Worm (Caenorhabditis elegans) whole organism, L3 larva: ENCODE data around the gene cap-1.

Experiments used
- ZK546.5 ChIP-seq: sonication (generic microtip); optimal IDR thresholded peaks from 2 replicates; lab custom pipeline; 2017; ENCODE audit warnings: missing biosample characterization, missing genetic modification characterization
- elt-1 ChIP-seq: fragments of 150-350 bp; optimal IDR thresholded peaks from 2 replicates; lab custom pipeline; 2014; ENCODE audit warnings: missing biosample characterization, missing genetic modification characterization
- eor-1 ChIP-seq, 2 experiments: fragments of 150-350 bp; optimal IDR thresholded peaks; 2 replicates each; lab custom pipeline; 2014 to 2018; ENCODE audit warnings: missing biosample characterization in 2 of 2, missing genetic modification characterization in 2 of 2
- fos-1 ChIP-seq: fragments of 150-350 bp; optimal IDR thresholded peaks from 2 replicates; lab custom pipeline; 2014; ENCODE audit warnings: missing biosample characterization, missing genetic modification characterization
- lin-15B ChIP-seq: fragments of 150-350 bp; optimal IDR thresholded peaks from 2 replicates; lab custom pipeline; 2014; ENCODE audit warnings: missing biosample characterization, missing genetic modification characterization
- nhr-28 ChIP-seq: fragments of 150-350 bp; optimal IDR thresholded peaks from 2 replicates; lab custom pipeline; 2014; ENCODE audit warnings: missing biosample characterization, missing genetic modification characterization
- nhr-43 ChIP-seq: sonication (generic microtip); optimal IDR thresholded peaks from 2 replicates; lab custom pipeline; 2016; ENCODE audit warnings: mild to moderate bottlenecking, missing genetic modification characterization, missing compliant biosample characterization; ENCODE audit not compliant: poor library complexity, severe bottlenecking
- nhr-77 ChIP-seq: fragments of 150-350 bp; optimal IDR thresholded peaks from 2 replicates; lab custom pipeline; 2014; ENCODE audit warnings: missing biosample characterization, missing genetic modification characterization
- skn-1 ChIP-seq: fragments of 150-350 bp; optimal IDR thresholded peaks from 2 replicates; lab custom pipeline; 2014; ENCODE audit warnings: missing biosample characterization, missing genetic modification characterization
- unc-62 ChIP-seq: fragments of 150-350 bp; sonication (generic microtip); optimal IDR thresholded peaks from 4 replicates; lab custom pipeline; 2014; ENCODE audit warnings: missing biosample characterization, missing genetic modification reagents, missing genetic modification characterization
- ztf-4 ChIP-seq: fragments of 150-350 bp; optimal IDR thresholded peaks from 2 replicates; lab custom pipeline; 2014; ENCODE audit warnings: missing biosample characterization, missing genetic modification characterization

- TF ChIP-seq eor-1 (tag; optimal IDR thresholded peaks at IDR 0.05; lab: Kevin White, UChicago): no peak
- no peak for TF ChIP-seq elt-1 (tag; lab: Kevin White, UChicago)
- TF ChIP-seq unc-62 (GFP tag; lab: Kevin White, UChicago): no peak
- no peak for TF ChIP-seq lin-15B (tag; lab: Kevin White, UChicago)
- no peak for TF ChIP-seq ZK546.5 (tag; lab: Kevin White, UChicago)
- no peak for TF ChIP-seq fos-1 (tag; lab: Kevin White, UChicago)
- no peak for TF ChIP-seq nhr-77 (tag; lab: Kevin White, UChicago)
- TF ChIP-seq nhr-28: no peak
- no peak for TF ChIP-seq skn-1 (tag; lab: Kevin White, UChicago)
- TF ChIP-seq ztf-4 (tag; lab: Kevin White, UChicago): no peak
- no peak for TF ChIP-seq nhr-43 (tag; lab: Kevin White, UChicago)
Measured at ce11 chrIV:7274969-7275548, 45.0 kb upstream of the cap-1 start.
